Fruit fly (Drosophila melanogaster) S2 (cell line): ENCODE measurements around the gene ph-d.

Source experiments
- CG8478 ChIP-seq: fragments of >200 bp; optimal IDR thresholded peaks from 2 replicates; lab custom pipeline; 2018
- CTCF ChIP-seq, 2 experiments: fragments of >200 bp; optimal IDR thresholded peaks; 2 replicates each; lab custom pipeline; 2018

dm6 chrX:2157929-2158610 lies 35.0 kb upstream of the ph-d start:
- TF ChIP-seq CG8478 (lab: Kevin White, UChicago) = peak; percentile 49
- TF ChIP-seq CTCF (optimal IDR thresholded peaks at IDR 0.05; lab: Kevin White, UChicago) = no peak
